Fruit fly (Drosophila melanogaster) whole organism, prepupa: ENCODE data around the gene CG44271.

ENCODE experiments used
- CG11762 ChIP-seq: fragments of 200-800 bp; sonication (Bioruptor generic); optimal IDR thresholded peaks from 3 replicates; lab custom pipeline; 2016; ENCODE audit warnings: missing biosample characterization, missing genetic modification characterization; ENCODE audit not compliant: insufficient read depth
- CG1621 ChIP-seq: fragments of 200-800 bp; sonication (Bioruptor generic); optimal IDR thresholded peaks from 3 replicates; lab custom pipeline; 2018; ENCODE audit warnings: missing biosample characterization, mild to moderate bottlenecking, missing genetic modification characterization
- CG16779 ChIP-seq: fragments of 200-800 bp; sonication (Bioruptor generic); optimal IDR thresholded peaks from 3 replicates; lab custom pipeline; 2017; ENCODE audit warnings: missing biosample characterization, mild to moderate bottlenecking, missing genetic modification characterization
- CG3032 ChIP-seq: fragments of 200-800 bp; optimal IDR thresholded peaks from 2 replicates; lab custom pipeline; 2019; ENCODE audit warnings: missing biosample characterization, mild to moderate bottlenecking, missing genetic modification characterization, moderate library complexity
- CG3919 ChIP-seq: fragments of 200-800 bp; sonication (Bioruptor generic); optimal IDR thresholded peaks from 3 replicates; lab custom pipeline; 2016; ENCODE audit warnings: missing biosample characterization, missing genetic modification characterization
- CG4318 ChIP-seq: fragments of 200-800 bp; sonication (Bioruptor generic); optimal IDR thresholded peaks from 3 replicates; lab custom pipeline; 2017; ENCODE audit warnings: missing biosample characterization, mild to moderate bottlenecking, missing genetic modification characterization
- CG6163 ChIP-seq: fragments of 200-800 bp; sonication (Bioruptor generic); IDR thresholded peaks from 3 replicates; pipeline ENCODE4 v1.3.6; 2022; ENCODE audit warnings: missing biosample characterization, missing genetic modification characterization
- CG6276 ChIP-seq: fragments of 200-800 bp; sonication (Bioruptor generic); optimal IDR thresholded peaks from 2 replicates; lab custom pipeline; 2017; ENCODE audit warnings: missing biosample characterization, mild to moderate bottlenecking, missing genetic modification characterization
- CG6792 ChIP-seq: fragments of 200-800 bp; sonication (Bioruptor generic); optimal IDR thresholded peaks from 3 replicates; lab custom pipeline; 2016; ENCODE audit warnings: missing biosample characterization, missing genetic modification characterization
- CG6808 ChIP-seq: fragments of 200-800 bp; sonication (Bioruptor generic); optimal IDR thresholded peaks from 3 replicates; lab custom pipeline; 2017; ENCODE audit warnings: missing biosample characterization, missing genetic modification characterization, mild to moderate bottlenecking, moderate library complexity, missing genetic modification reagents
- CG6854 ChIP-seq: fragments of 200-800 bp; sonication (Bioruptor generic); optimal IDR thresholded peaks from 2 replicates; lab custom pipeline; 2017; ENCODE audit warnings: missing biosample characterization, mild to moderate bottlenecking, missing genetic modification characterization
- CG7368 ChIP-seq: fragments of 200-800 bp; sonication (Bioruptor generic); optimal IDR thresholded peaks from 3 replicates; lab custom pipeline; 2016; ENCODE audit warnings: missing biosample characterization, missing genetic modification characterization
- CG8119 ChIP-seq: fragments of 200-800 bp; sonication (Bioruptor generic); IDR thresholded peaks from 3 replicates; pipeline ENCODE4 v1.3.6; 2022; ENCODE audit warnings: missing biosample characterization, missing genetic modification characterization
- CG8319 ChIP-seq: fragments of 200-800 bp; sonication (Bioruptor generic); optimal IDR thresholded peaks from 3 replicates; lab custom pipeline; 2016; ENCODE audit warnings: missing biosample characterization, missing genetic modification characterization
- CG9139 ChIP-seq: fragments of 200-800 bp; sonication (Bioruptor generic); optimal IDR thresholded peaks from 3 replicates; lab custom pipeline; 2017; ENCODE audit warnings: missing biosample characterization, mild to moderate bottlenecking, missing genetic modification characterization
- Ets21C ChIP-seq: fragments of 200-800 bp; sonication (Bioruptor generic); optimal IDR thresholded peaks from 3 replicates; lab custom pipeline; 2016; ENCODE audit warnings: missing biosample characterization, missing genetic modification characterization
- Hr38 ChIP-seq: sonication (Bioruptor generic); optimal IDR thresholded peaks from 2 replicates; lab custom pipeline; 2016; ENCODE audit warnings: missing biosample characterization, missing genetic modification characterization
- Lpt ChIP-seq: fragments of 200-800 bp; sonication (Bioruptor generic); optimal IDR thresholded peaks from 3 replicates; lab custom pipeline; 2016; ENCODE audit warnings: missing biosample characterization, missing genetic modification characterization
- OdsH ChIP-seq: fragments of 200-800 bp; sonication (Bioruptor generic); optimal IDR thresholded peaks from 3 replicates; lab custom pipeline; 2016; ENCODE audit warnings: missing biosample characterization, missing genetic modification characterization
- Smox ChIP-seq: fragments of 200-800 bp; sonication (Bioruptor generic); optimal IDR thresholded peaks from 3 replicates; lab custom pipeline; 2016; ENCODE audit warnings: missing biosample characterization, missing genetic modification characterization
- Sox102F ChIP-seq: fragments of 200-800 bp; sonication (Bioruptor generic); optimal IDR thresholded peaks from 2 replicates; lab custom pipeline; 2016; ENCODE audit warnings: missing biosample characterization, mild to moderate bottlenecking, missing genetic modification characterization
- acj6 ChIP-seq: fragments of 200-800 bp; sonication (Bioruptor generic); optimal IDR thresholded peaks from 3 replicates; lab custom pipeline; 2016; ENCODE audit warnings: missing biosample characterization, missing genetic modification characterization
- cyc ChIP-seq: fragments of 200-800 bp; sonication (Bioruptor generic); optimal IDR thresholded peaks from 3 replicates; lab custom pipeline; 2016; ENCODE audit warnings: missing biosample characterization, missing genetic modification characterization
- dac ChIP-seq: fragments of 200-800 bp; sonication (Bioruptor generic); optimal IDR thresholded peaks from 2 replicates; lab custom pipeline; 2017; ENCODE audit warnings: missing biosample characterization, mild to moderate bottlenecking, missing genetic modification characterization
- dsx ChIP-seq: fragments of 200-800 bp; optimal IDR thresholded peaks from 3 replicates; lab custom pipeline; 2019; ENCODE audit warnings: missing biosample characterization, mild to moderate bottlenecking, missing genetic modification characterization, moderate library complexity; ENCODE audit not compliant: poor library complexity, severe bottlenecking
- eg ChIP-seq: fragments of 200-800 bp; sonication (Bioruptor generic); IDR thresholded peaks from 3 replicates; pipeline ENCODE4 v1.3.6; 2022; ENCODE audit warnings: missing biosample characterization, missing genetic modification characterization
- fkh ChIP-seq: fragments of 200-800 bp; sonication (Bioruptor generic); optimal IDR thresholded peaks from 3 replicates; lab custom pipeline; 2017; ENCODE audit warnings: missing biosample characterization, mild to moderate bottlenecking, missing genetic modification characterization, moderate library complexity
- lz ChIP-seq: fragments of 200-800 bp; sonication (Bioruptor generic); optimal IDR thresholded peaks from 3 replicates; lab custom pipeline; 2016; ENCODE audit warnings: missing biosample characterization, missing genetic modification characterization
- pdm3 ChIP-seq: fragments of 200-800 bp; sonication (Bioruptor generic); optimal IDR thresholded peaks from 3 replicates; lab custom pipeline; 2016; ENCODE audit warnings: missing biosample characterization, missing genetic modification characterization
- salr ChIP-seq, 2 experiments: fragments of 200-800 bp; sonication (Bioruptor generic); optimal IDR thresholded peaks; 3 replicates each; lab custom pipeline; 2016 to 2018; ENCODE audit warnings: missing biosample characterization in 2 of 2, missing genetic modification characterization in 2 of 2, mild to moderate bottlenecking in 1 of 2
- spab ChIP-seq: fragments of 200-800 bp; sonication (Bioruptor generic); optimal IDR thresholded peaks from 2 replicates; lab custom pipeline; 2017; ENCODE audit warnings: missing biosample characterization, mild to moderate bottlenecking, missing genetic modification characterization, missing genetic modification reagents
- svp ChIP-seq: fragments of 200-800 bp; sonication (Bioruptor generic); peaks from one replicate; lab custom pipeline; 2016; ENCODE audit warnings: missing biosample characterization, missing genetic modification characterization
- topi ChIP-seq: fragments of 200-800 bp; sonication (Bioruptor generic); optimal IDR thresholded peaks from 3 replicates; lab custom pipeline; 2016; ENCODE audit warnings: missing biosample characterization, missing genetic modification characterization
- vri ChIP-seq: fragments of 200-800 bp; sonication (Bioruptor generic); optimal IDR thresholded peaks from 3 replicates; lab custom pipeline; 2016; ENCODE audit warnings: missing biosample characterization, mild to moderate bottlenecking, missing genetic modification characterization

The CG44271 gene

dm6 chr2L:6794956-6795522, 47.3 kb upstream of the CG44271 start (continued):
- TF ChIP-seq svp (GFP tag; lab: Kevin White, UChicago), result peak; percentile 73
- TF ChIP-seq cyc (GFP tag; lab: Kevin White, UChicago), result no peak

dm6 chr2L:6794418-6794793, 46.7 kb upstream of the CG44271 start:
- TF ChIP-seq svp (GFP tag; lab: Kevin White, UChicago) (no peak), CG9139 (GFP tag; lab: Kevin White, UChicago) (no peak), Lpt (GFP tag; lab: Kevin White, UChicago) (no peak), cyc (GFP tag; lab: Kevin White, UChicago) (no peak), CG8119 (GFP tag; lab: Robert Waterston, UW) (no peak), acj6 (GFP tag; lab: Kevin White, UChicago) (no peak), OdsH (GFP tag; lab: Kevin White, UChicago) (no peak), CG11762 (GFP tag; lab: Kevin White, UChicago) (no peak), CG6854 (GFP tag; lab: Kevin White, UChicago) (peak; percentile 12), CG6792 (no peak), lz (no peak), Sox102F (no peak), spab (GFP tag; lab: Kevin White, UChicago) (no peak), eg (GFP tag; lab: Robert Waterston, UW) (0 out of 3 replicates have a peak, but pooled peaks have one; percentile 7), Smox (no peak), pdm3 (no peak), vri (GFP tag; lab: Kevin White, UChicago) (no peak), CG3919 (GFP tag; lab: Kevin White, UChicago) (no peak), dsx (GFP tag; lab: Kevin White, UChicago) (no peak), salr (GFP tag; optimal IDR thresholded peaks at IDR 0.05; lab: Kevin White, UChicago) (no peak), fkh (GFP tag; lab: Kevin White, UChicago) (peak; percentile 49), CG3032 (tag; lab: Kevin White, UChicago) (no peak), Ets21C (no peak), topi (GFP tag; lab: Kevin White, UChicago) (no peak), CG4318 (GFP tag; lab: Kevin White, UChicago) (no peak), Hr38 (GFP tag; lab: Kevin White, UChicago) (no peak)

dm6 chr2L:6793763-6794417, 46.2 kb upstream of the CG44271 start:
- peak; percentile 3 for TF ChIP-seq CG6808 (GFP tag; lab: Kevin White, UChicago)
- peak; percentile 4 for TF ChIP-seq CG1621 (tag; lab: Kevin White, UChicago)
- no peak for TF ChIP-seq CG6276 (GFP tag; lab: Kevin White, UChicago)
- no peak for TF ChIP-seq acj6 (GFP tag; lab: Kevin White, UChicago)
- no peak for TF ChIP-seq dac (GFP tag; lab: Kevin White, UChicago)
- no peak for TF ChIP-seq CG3032 (tag; lab: Kevin White, UChicago)
- TF ChIP-seq svp (GFP tag; lab: Kevin White, UChicago), result peak; percentile 46
- TF ChIP-seq CG8319 (GFP tag; lab: Kevin White, UChicago), result no peak
- no peak for TF ChIP-seq CG6163 (GFP tag; lab: Robert Waterston, UW)
- peak; percentile 23 for TF ChIP-seq dsx (GFP tag; lab: Kevin White, UChicago)
- TF ChIP-seq CG7368, result peak; percentile 6
- TF ChIP-seq eg (GFP tag; lab: Robert Waterston, UW), result 0 out of 3 replicates have a peak, but pooled peaks have one; percentile 24
- TF ChIP-seq CG16779 (tag; lab: Kevin White, UChicago), result no peak
